Worm (Caenorhabditis elegans) whole organism, L4 larva: ENCODE measurements around the gene Y7A5A.3.

Source experiments
- F10B5.3 ChIP-seq: sonication (generic microtip); optimal IDR thresholded peaks from 2 replicates; lab custom pipeline; 2016; ENCODE audit warnings: mild to moderate bottlenecking, missing genetic modification characterization, missing compliant biosample characterization
- F26F4.8 ChIP-seq: fragments of 200-800 bp; sonication (Bioruptor generic); conservative IDR thresholded peaks from 2 replicates; pipeline ENCODE4 v1.3.6; 2022; ENCODE audit warnings: missing genetic modification characterization, missing compliant biosample characterization
- F37D6.2 ChIP-seq: sonication (generic microtip); optimal IDR thresholded peaks from 2 replicates; lab custom pipeline; 2016; ENCODE audit warnings: mild to moderate bottlenecking, missing genetic modification characterization, missing compliant biosample characterization
- F44E2.7 ChIP-seq: fragments of 200-800 bp; sonication (Bioruptor generic); IDR thresholded peaks from 2 replicates; pipeline ENCODE4 v2.1.2; 2022; ENCODE audit warnings: missing genetic modification characterization, missing compliant biosample characterization
- F49E8.2 ChIP-seq: sonication (generic microtip); optimal IDR thresholded peaks from 2 replicates; lab custom pipeline; 2016; ENCODE audit warnings: missing compliant biosample characterization, mild to moderate bottlenecking, missing genetic modification characterization, borderline replicate concordance
- R02D3.7 ChIP-seq: fragments of 150-350 bp; sonication (generic microtip); optimal IDR thresholded peaks from 3 replicates; lab custom pipeline; 2014; ENCODE audit warnings: missing biosample characterization, missing genetic modification characterization
- T20F7.1 ChIP-seq: fragments of 200-800 bp; sonication (Bioruptor generic); optimal IDR thresholded peaks from 2 replicates; lab custom pipeline; 2018; ENCODE audit warnings: mild to moderate bottlenecking, missing genetic modification characterization, missing compliant biosample characterization
- Y105C5A.15 ChIP-seq: fragments of 200-800 bp; sonication (Bioruptor generic); IDR thresholded peaks from 2 replicates; pipeline ENCODE4 v1.3.6; 2022; ENCODE audit warnings: missing genetic modification characterization, missing compliant biosample characterization
- ZK546.5 ChIP-seq, 2 experiments: sonication (generic microtip); optimal IDR thresholded peaks; 2 replicates each; lab custom pipeline; 2017; ENCODE audit warnings: missing biosample characterization in 2 of 2, missing genetic modification characterization in 2 of 2
- aha-1 ChIP-seq: fragments of 150-350 bp; peaks from one replicate; lab custom pipeline; 2014; ENCODE audit warnings: missing biosample characterization, missing genetic modification characterization
- aly-2 ChIP-seq: sonication (generic microtip); optimal IDR thresholded peaks from 2 replicates; lab custom pipeline; 2018; ENCODE audit warnings: missing biosample characterization, missing genetic modification characterization
- arid-1 ChIP-seq: fragments of 200-800 bp; sonication (Bioruptor generic); conservative IDR thresholded peaks from 2 replicates; pipeline ENCODE4 v1.3.6; 2022; ENCODE audit warnings: missing genetic modification reagents, missing genetic modification characterization, missing compliant biosample characterization
- attf-4 ChIP-seq: sonication (generic microtip); optimal IDR thresholded peaks from 3 replicates; lab custom pipeline; 2017; ENCODE audit warnings: missing biosample characterization, missing genetic modification characterization
- ceh-32 ChIP-seq: sonication (generic microtip); optimal IDR thresholded peaks from 2 replicates; lab custom pipeline; 2016; ENCODE audit warnings: mild to moderate bottlenecking, missing genetic modification characterization, missing compliant biosample characterization; ENCODE audit not compliant: poor library complexity
- ceh-62 ChIP-seq: sonication (generic microtip); optimal IDR thresholded peaks from 2 replicates; lab custom pipeline; 2017; ENCODE audit warnings: missing biosample characterization, missing genetic modification characterization
- ces-1 ChIP-seq: fragments of 150-350 bp; sonication (generic microtip); optimal IDR thresholded peaks from 4 replicates; lab custom pipeline; 2014; ENCODE audit warnings: missing biosample characterization, missing genetic modification reagents, missing genetic modification characterization
- cey-2 ChIP-seq: sonication (generic microtip); optimal IDR thresholded peaks from 3 replicates; lab custom pipeline; 2017; ENCODE audit warnings: missing genetic modification characterization, mild to moderate bottlenecking, missing compliant biosample characterization, antibody characterized with exemption, borderline replicate concordance; ENCODE audit not compliant: insufficient read depth
- ctbp-1 ChIP-seq: fragments of 200-800 bp; sonication (Bioruptor generic); IDR thresholded peaks from 2 replicates; pipeline ENCODE4 v1.3.6; 2022; ENCODE audit warnings: missing genetic modification reagents, missing genetic modification characterization, missing compliant biosample characterization
- daf-8 ChIP-seq: fragments of 200-800 bp; sonication (Bioruptor generic); IDR thresholded peaks from 2 replicates; pipeline ENCODE4 v1.3.6; 2022; ENCODE audit warnings: missing genetic modification characterization, missing compliant biosample characterization
- dmd-8 ChIP-seq: fragments of 200-800 bp; sonication (Bioruptor generic); IDR thresholded peaks from 2 replicates; pipeline ENCODE4 v1.3.6; 2022; ENCODE audit warnings: missing genetic modification characterization, missing compliant biosample characterization
- dmd-9 ChIP-seq: fragments of 200-800 bp; sonication (Bioruptor generic); IDR thresholded peaks from 2 replicates; pipeline ENCODE4 v1.3.6; 2022; ENCODE audit warnings: missing genetic modification reagents, missing genetic modification characterization, missing compliant biosample characterization
- dpl-1 ChIP-seq: fragments of 150-350 bp; optimal IDR thresholded peaks from 2 replicates; lab custom pipeline; 2014; ENCODE audit warnings: missing biosample characterization, missing genetic modification reagents, missing genetic modification characterization
- dve-1 ChIP-seq: sonication (generic microtip); optimal IDR thresholded peaks from 2 replicates; lab custom pipeline; 2017; ENCODE audit warnings: antibody characterized with exemption, mild to moderate bottlenecking, missing genetic modification characterization, missing compliant biosample characterization; ENCODE audit not compliant: insufficient read depth
- egl-27 ChIP-seq: sonication (generic microtip); optimal IDR thresholded peaks from 3 replicates; lab custom pipeline; 2017; ENCODE audit warnings: missing biosample characterization, missing genetic modification reagents, missing genetic modification characterization
- lin-13 ChIP-seq: fragments of 150-350 bp; optimal IDR thresholded peaks from 2 replicates; lab custom pipeline; 2014; ENCODE audit warnings: missing biosample characterization, missing genetic modification reagents, missing genetic modification characterization
- lin-29 ChIP-seq: fragments of 200-800 bp; sonication (Bioruptor generic); IDR thresholded peaks from 2 replicates; pipeline ENCODE4 v1.3.6; 2022; ENCODE audit warnings: missing genetic modification reagents, missing genetic modification characterization, missing compliant biosample characterization
- lin-39 ChIP-seq: fragments of 150-350 bp; optimal IDR thresholded peaks from 2 replicates; lab custom pipeline; 2014; ENCODE audit warnings: missing biosample characterization, missing genetic modification reagents, missing genetic modification characterization
- lir-3 ChIP-seq: sonication (generic microtip); optimal IDR thresholded peaks from 2 replicates; lab custom pipeline; 2016; ENCODE audit warnings: mild to moderate bottlenecking, missing genetic modification characterization, missing compliant biosample characterization
- madf-5 ChIP-seq, 2 experiments: fragments of 200-800 bp; sonication (Bioruptor generic); IDR thresholded peaks; 2 replicates each; pipeline ENCODE4 v1.3.6; 2022; ENCODE audit warnings: missing compliant biosample characterization in 2 of 2, missing genetic modification characterization in 2 of 2
- madf-9 ChIP-seq: fragments of 200-800 bp; sonication (Bioruptor generic); conservative IDR thresholded peaks from 2 replicates; pipeline ENCODE4 v1.3.6; 2022; ENCODE audit warnings: missing genetic modification reagents, missing genetic modification characterization, missing compliant biosample characterization
- mxl-2 ChIP-seq: fragments of 200-800 bp; sonication (Bioruptor generic); conservative IDR thresholded peaks from 2 replicates; pipeline ENCODE4 v1.3.6; 2022; ENCODE audit warnings: missing genetic modification reagents, missing genetic modification characterization, missing compliant biosample characterization
- nhr-10 ChIP-seq: fragments of 150-350 bp; optimal IDR thresholded peaks from 2 replicates; lab custom pipeline; 2014; ENCODE audit warnings: missing biosample characterization, missing genetic modification characterization
- nhr-102 ChIP-seq: sonication (generic microtip); optimal IDR thresholded peaks from 2 replicates; lab custom pipeline; 2016; ENCODE audit warnings: mild to moderate bottlenecking, missing genetic modification characterization, moderate library complexity, missing compliant biosample characterization
- nhr-111 ChIP-seq: fragments of 200-800 bp; sonication (Bioruptor generic); optimal IDR thresholded peaks from 2 replicates; lab custom pipeline; 2018; ENCODE audit warnings: mild to moderate bottlenecking, missing genetic modification characterization, missing compliant biosample characterization
- nhr-28 ChIP-seq: fragments of 150-350 bp; optimal IDR thresholded peaks from 2 replicates; lab custom pipeline; 2014; ENCODE audit warnings: missing biosample characterization, missing genetic modification characterization
- nhr-76 ChIP-seq: fragments of 150-350 bp; optimal IDR thresholded peaks from 2 replicates; lab custom pipeline; 2014; ENCODE audit warnings: missing biosample characterization, missing genetic modification characterization
- pha-4 ChIP-seq, 2 experiments: fragments of 150-350 bp in 1 of 2; fragments of 200-800 bp in 1 of 2; sonication (Bioruptor generic) in 1 of 2; IDR thresholded peaks in 1 of 2; optimal IDR thresholded peaks in 1 of 2; 2 replicates each; pipeline versions ENCODE4 v1.3.6 to Lab custom; 2014 to 2022; ENCODE audit warnings: missing genetic modification characterization in 2 of 2, missing genetic modification reagents in 2 of 2, missing biosample characterization in 1 of 2, missing compliant biosample characterization in 1 of 2
- php-3 ChIP-seq: fragments of 200-800 bp; sonication (Bioruptor generic); IDR thresholded peaks from 2 replicates; pipeline ENCODE4 v1.3.6; 2022; ENCODE audit warnings: missing genetic modification reagents, missing genetic modification characterization, missing compliant biosample characterization
- pqm-1 ChIP-seq: sonication (generic microtip); optimal IDR thresholded peaks from 2 replicates; lab custom pipeline; 2017; ENCODE audit warnings: missing biosample characterization, missing genetic modification characterization
- saeg-2 ChIP-seq: fragments of 200-800 bp; sonication (Bioruptor generic); IDR thresholded peaks from 2 replicates; pipeline ENCODE4 v1.3.6; 2022; ENCODE audit warnings: missing genetic modification reagents, missing genetic modification characterization, missing compliant biosample characterization
- set-16 ChIP-seq: fragments of 200-800 bp; sonication (Bioruptor generic); IDR thresholded peaks from 2 replicates; pipeline ENCODE4 v1.3.6; 2022; ENCODE audit warnings: missing genetic modification reagents, missing genetic modification characterization, missing compliant biosample characterization
- snpc-4 ChIP-seq: fragments of 150-350 bp; optimal IDR thresholded peaks from 2 replicates; lab custom pipeline; 2014; ENCODE audit warnings: missing biosample characterization, missing genetic modification characterization
- tag-97 ChIP-seq: fragments of 200-800 bp; sonication (Bioruptor generic); IDR thresholded peaks from 2 replicates; pipeline ENCODE4 v1.3.6; 2022; ENCODE audit warnings: missing genetic modification characterization, missing compliant biosample characterization
- tra-1 ChIP-seq: fragments of 200-800 bp; sonication (Bioruptor generic); IDR thresholded peaks from 2 replicates; pipeline ENCODE4 v1.3.6; 2022; ENCODE audit warnings: missing genetic modification reagents, missing genetic modification characterization, missing compliant biosample characterization
- unc-130 ChIP-seq: sonication (generic microtip); optimal IDR thresholded peaks from 2 replicates; lab custom pipeline; 2016; ENCODE audit warnings: missing genetic modification reagents, missing genetic modification characterization, missing compliant biosample characterization
- unc-62 ChIP-seq, 3 experiments: fragments of 150-350 bp in 1 of 3; sonication (generic microtip); optimal IDR thresholded peaks in 2 of 3; peaks in 1 of 3; 1 replicate in 1 of 3; 2 replicates in 2 of 3; lab custom pipeline; 2014 to 2017; ENCODE audit warnings: missing biosample characterization in 3 of 3, missing genetic modification characterization in 3 of 3, missing genetic modification reagents in 3 of 3, missing genotype in 1 of 3
- zag-1 ChIP-seq: fragments of 150-350 bp; optimal IDR thresholded peaks from 2 replicates; lab custom pipeline; 2014; ENCODE audit warnings: missing biosample characterization, missing genetic modification characterization
- zfp-2 ChIP-seq: sonication (generic microtip); optimal IDR thresholded peaks from 2 replicates; lab custom pipeline; 2016; ENCODE audit warnings: mild to moderate bottlenecking, missing genetic modification characterization, missing compliant biosample characterization
- zfp-3 ChIP-seq: fragments of 200-800 bp; sonication (Bioruptor generic); conservative IDR thresholded peaks from 2 replicates; pipeline ENCODE4 v1.3.6; 2022; ENCODE audit warnings: missing genetic modification reagents, missing genetic modification characterization, missing compliant biosample characterization
- ztf-11 ChIP-seq: fragments of 150-350 bp; optimal IDR thresholded peaks from 2 replicates; lab custom pipeline; 2014; ENCODE audit warnings: missing biosample characterization, missing genetic modification characterization

Gene Y7A5A.3

DNA sequence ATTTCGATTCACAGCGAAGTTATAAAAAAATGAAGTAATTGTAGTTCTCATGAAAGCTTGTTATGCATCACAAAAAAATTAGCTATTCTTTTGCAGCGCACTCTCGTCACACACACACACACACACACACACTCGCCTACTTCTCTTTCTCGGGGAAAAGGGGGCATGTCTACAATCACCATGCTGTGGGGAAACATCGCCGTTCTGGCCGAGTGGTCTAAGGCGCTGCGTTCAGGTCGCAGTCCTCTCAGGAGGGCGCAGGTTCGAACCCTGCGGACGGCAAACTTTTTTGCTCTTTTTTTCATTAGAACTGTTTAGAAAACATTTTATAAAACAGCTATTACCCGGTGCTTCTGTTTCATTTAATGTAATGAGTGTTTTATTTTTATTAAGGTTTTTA, 42.6 kb downstream of the Y7A5A.3 start (continued):
- TF ChIP-seq T20F7.1 (GFP tag; lab: Kevin White, UChicago) = peak; percentile 68
- TF ChIP-seq daf-8 = peak; percentile 81; the same call in 1 of the 2 replicates
- no peak for TF ChIP-seq zfp-3 (GFP tag; lab: Robert Waterston, UW)
- TF ChIP-seq F37D6.2 (tag; lab: Kevin White, UChicago) = peak; percentile 67
- TF ChIP-seq mxl-2 (GFP tag; lab: Robert Waterston, UW) = peak; percentile 70
- TF ChIP-seq dmd-8 = peak; percentile 94
- TF ChIP-seq lir-3 = peak; percentile 41
- TF ChIP-seq attf-4 = no peak
- TF ChIP-seq F49E8.2 = peak; percentile 54
- peak; percentile 75 for TF ChIP-seq ctbp-1 (GFP tag; lab: Robert Waterston, UW)
- no peak for TF ChIP-seq ceh-62 (tag; lab: Kevin White, UChicago)
- peak; percentile 82 to 84; a peak in 3 of 4 replicates for TF ChIP-seq madf-5 (GFP tag; IDR thresholded peaks at IDR 0.05; lab: Robert Waterston, UW)
- peak; percentile 75 for TF ChIP-seq set-16
- TF ChIP-seq cey-2 = no peak
- TF ChIP-seq lin-29 (GFP tag; lab: Robert Waterston, UW) = peak; percentile 45; the same call in 1 of the 2 replicates
- TF ChIP-seq tag-97 (GFP tag; lab: Robert Waterston, UW) = no peak
- peak; percentile 62; the same call in 1 of the 2 replicates for TF ChIP-seq F44E2.7
- TF ChIP-seq dve-1 = peak; percentile 55
- TF ChIP-seq aly-2 (tag; lab: Kevin White, UChicago) = no peak
- TF ChIP-seq snpc-4 (tag; lab: Kevin White, UChicago) = no peak
- TF ChIP-seq F10B5.3 (tag; lab: Kevin White, UChicago) = peak; percentile 12
- no peak for TF ChIP-seq ces-1 (GFP tag; lab: Kevin White, UChicago)
- no peak for TF ChIP-seq lin-13 (GFP tag; lab: Kevin White, UChicago)
- TF ChIP-seq zag-1 = no peak
- TF ChIP-seq zfp-2 (tag; lab: Kevin White, UChicago) = peak; percentile 17
- TF ChIP-seq php-3 (GFP tag; lab: Robert Waterston, UW) = 0 out of 2 replicates have a peak, but pooled peaks have one; percentile 40
- peak; percentile 39 for TF ChIP-seq nhr-28 (tag; lab: Kevin White, UChicago)
- peak; percentile 21 for TF ChIP-seq unc-130 (GFP tag; lab: Kevin White, UChicago)
- TF ChIP-seq arid-1 (GFP tag; lab: Robert Waterston, UW) = peak; percentile 92
- TF ChIP-seq egl-27 (tag; lab: Kevin White, UChicago) = no peak
- no peak for TF ChIP-seq pqm-1
- peak; percentile 82 for TF ChIP-seq madf-9 (GFP tag; lab: Robert Waterston, UW)
- no peak for TF ChIP-seq aha-1 (tag; lab: Kevin White, UChicago)
- peak; percentile 88 for TF ChIP-seq dmd-9 (GFP tag; lab: Robert Waterston, UW)
- peak; percentile 94 for TF ChIP-seq pha-4 (GFP tag; IDR thresholded peaks at IDR 0.05; lab: Robert Waterston, UW)
- no peak for TF ChIP-seq pha-4 (tag; optimal IDR thresholded peaks at IDR 0.05; lab: Kevin White, UChicago)
- TF ChIP-seq nhr-76 (tag; lab: Kevin White, UChicago) = no peak
- no peak for TF ChIP-seq unc-62 (GFP tag; optimal IDR thresholded peaks at IDR 0.05 in 1 of 2; lab: Kevin White, UChicago)
- no peak for TF ChIP-seq unc-62 (tag; optimal IDR thresholded peaks at IDR 0.05; lab: Kevin White, UChicago)
- TF ChIP-seq saeg-2 (GFP tag; lab: Robert Waterston, UW) = no peak
- TF ChIP-seq Y105C5A.15 (GFP tag; lab: Robert Waterston, UW) = peak; percentile 86
- TF ChIP-seq dpl-1 (GFP tag; lab: Kevin White, UChicago) = peak; percentile 1
- no peak for TF ChIP-seq lin-39 (tag; lab: Kevin White, UChicago)
- TF ChIP-seq R02D3.7 = no peak
- no peak for TF ChIP-seq ZK546.5 (tag; optimal IDR thresholded peaks at IDR 0.05; lab: Kevin White, UChicago)
- TF ChIP-seq tra-1 (GFP tag; lab: Robert Waterston, UW) = peak; percentile 75
- TF ChIP-seq nhr-111 (GFP tag; lab: Kevin White, UChicago) = peak; percentile 84
- TF ChIP-seq F26F4.8 = peak; percentile 76; the same call in 1 of the 2 replicates
- TF ChIP-seq ceh-32 (tag; lab: Kevin White, UChicago) = no peak
- TF ChIP-seq nhr-10 (tag; lab: Kevin White, UChicago) = no peak
- peak; percentile 68 for TF ChIP-seq nhr-102 (tag; lab: Kevin White, UChicago)
- no peak for TF ChIP-seq ztf-11 (tag; lab: Kevin White, UChicago)
